Worm (Caenorhabditis elegans): ENCODE data around the gene gfl-1.

The gfl-1 gene

ce11 chrIV:11566146-11566545, 45.1 kb downstream of the gfl-1 start, which contains the start of gene sec-24.1 (continued):
- TF ChIP-seq nhr-42 (GFP tag; IDR thresholded peaks at IDR 0.05), result no peak
- no peak for TF ChIP-seq F44E2.7 (GFP tag; IDR thresholded peaks at IDR 0.05)
- no peak for TF ChIP-seq cey-2 (tag; optimal IDR thresholded peaks at IDR 0.05; ENCODE audit: borderline replicate concordance, insufficient read depth)
- TF ChIP-seq spr-1 (tag; optimal IDR thresholded peaks at IDR 0.05), result peak; percentile 71
- TF ChIP-seq zip-11 (GFP tag; IDR thresholded peaks at IDR 0.05), result no peak
- TF ChIP-seq nhr-102 (tag; optimal IDR thresholded peaks at IDR 0.05), result peak; percentile 91
- TF ChIP-seq lin-29 (GFP tag; IDR thresholded peaks at IDR 0.05), result peak; percentile 62; the same call in 1 of the 2 replicates
- TF ChIP-seq mep-1 (tag; optimal IDR thresholded peaks at IDR 0.05), result peak; percentile 92
- TF ChIP-seq spr-3 (GFP tag; optimal IDR thresholded peaks at IDR 0.05), result peak; percentile 28
- TF ChIP-seq unc-39 (tag; optimal IDR thresholded peaks at IDR 0.05), result no peak
- peak in 1 of 2 experiments; percentile 98 for TF ChIP-seq unc-62 (GFP tag; optimal IDR thresholded peaks at IDR 0.05 in 1 of 2)
- no peak for TF ChIP-seq unc-62 (tag; optimal IDR thresholded peaks at IDR 0.05)
- TF ChIP-seq jun-1 (tag; optimal IDR thresholded peaks at IDR 0.05), result peak; percentile 53
- TF ChIP-seq lin-39 (tag; optimal IDR thresholded peaks at IDR 0.05), result no peak
- peak; percentile 83 for TF ChIP-seq nhr-77 (tag; optimal IDR thresholded peaks at IDR 0.05)
- peak; percentile 73 for TF ChIP-seq ztf-7 (tag; optimal IDR thresholded peaks at IDR 0.05)
- no peak for TF ChIP-seq Y105C5A.15 (GFP tag; IDR thresholded peaks at IDR 0.05)
- no peak for TF ChIP-seq nhr-76 (tag; optimal IDR thresholded peaks at IDR 0.05)
- TF ChIP-seq unc-130 (GFP tag; optimal IDR thresholded peaks at IDR 0.05), result peak; percentile 28
- TF ChIP-seq dmd-6 (GFP tag; IDR thresholded peaks at IDR 0.05), result peak; percentile 54
- TF ChIP-seq snpc-4 (tag; optimal IDR thresholded peaks at IDR 0.05), result no peak
- peak; percentile 65; the same call in 1 of the 2 replicates for TF ChIP-seq php-3 (GFP tag; IDR thresholded peaks at IDR 0.05)
- TF ChIP-seq arid-1 (GFP tag; conservative IDR thresholded peaks at IDR 0.05), result peak; percentile 77
- TF ChIP-seq ces-1 (GFP tag; optimal IDR thresholded peaks at IDR 0.05), result no peak
- TF ChIP-seq dpl-1 (GFP tag; optimal IDR thresholded peaks at IDR 0.05), result peak; percentile 95
- TF ChIP-seq pha-4 (GFP tag; IDR thresholded peaks at IDR 0.05), result peak; percentile 84
- no peak for TF ChIP-seq pha-4 (tag; optimal IDR thresholded peaks at IDR 0.05)
- TF ChIP-seq nhr-237 (tag; optimal IDR thresholded peaks at IDR 0.05), result no peak
- no peak for TF ChIP-seq F26F4.8 (GFP tag; conservative IDR thresholded peaks at IDR 0.05)
- TF ChIP-seq nhr-11 (tag; optimal IDR thresholded peaks at IDR 0.05), result peak; percentile 46
- no peak for TF ChIP-seq tra-1 (GFP tag; IDR thresholded peaks at IDR 0.05)
- TF ChIP-seq zag-1 (tag; optimal IDR thresholded peaks at IDR 0.05), result peak; percentile 5
- peak; percentile 49; the same call in 1 of the 2 replicates for TF ChIP-seq set-16 (GFP tag; IDR thresholded peaks at IDR 0.05)
- peak; percentile 77 for TF ChIP-seq ceh-20 (GFP tag; IDR thresholded peaks at IDR 0.05)
- peak; percentile 88 for TF ChIP-seq T26A8.4 (GFP tag; IDR thresholded peaks at IDR 0.05)
- TF ChIP-seq tag-97 (GFP tag; IDR thresholded peaks at IDR 0.05), result no peak
- no peak for TF ChIP-seq Y75B8A.6 (GFP tag; IDR thresholded peaks at IDR 0.05)
- TF ChIP-seq daf-12 (tag; optimal IDR thresholded peaks at IDR 0.05), result no peak
- peak; percentile 52 for TF ChIP-seq lin-13 (GFP tag; optimal IDR thresholded peaks at IDR 0.05)
- peak; percentile 55 for TF ChIP-seq nhr-28 (tag; optimal IDR thresholded peaks at IDR 0.05)
- peak; percentile 95 for TF ChIP-seq dve-1 (tag; optimal IDR thresholded peaks at IDR 0.05; ENCODE audit: insufficient read depth)
- TF ChIP-seq nhr-10 (tag; optimal IDR thresholded peaks at IDR 0.05), result peak; percentile 44
- no peak for TF ChIP-seq lin-1 (GFP tag; IDR thresholded peaks at IDR 0.05)
- no peak for TF ChIP-seq vab-7 (GFP tag; IDR thresholded peaks at IDR 0.05)
- no peak for TF ChIP-seq Y5F2A.4 (GFP tag; optimal IDR thresholded peaks at IDR 0.05)
- peak; percentile 90 for TF ChIP-seq nhr-6 (tag; optimal IDR thresholded peaks at IDR 0.05)
- TF ChIP-seq egl-43 (GFP tag; IDR thresholded peaks at IDR 0.05), result no peak
- TF ChIP-seq nhr-48 (tag; optimal IDR thresholded peaks at IDR 0.05), result peak; percentile 61
- no peak for TF ChIP-seq dmd-8 (GFP tag; IDR thresholded peaks at IDR 0.05)
- TF ChIP-seq egl-27 (tag; optimal IDR thresholded peaks at IDR 0.05), result no peak
- no peak for TF ChIP-seq daf-8 (GFP tag; IDR thresholded peaks at IDR 0.05)
- peak in 1 of 2 experiments; percentile 58 for TF ChIP-seq daf-16 (GFP tag; optimal IDR thresholded peaks at IDR 0.05)
- peak; percentile 54 for TF ChIP-seq daf-16 (tag; optimal IDR thresholded peaks at IDR 0.05)

All from whole organism, L4 larva.